Worm (Caenorhabditis elegans): Measurements from ENCODE around the gene F53B1.2.
A peak's percentile ranks its signal among the peaks of the same experiment; 100 is the strongest.

DNA sequence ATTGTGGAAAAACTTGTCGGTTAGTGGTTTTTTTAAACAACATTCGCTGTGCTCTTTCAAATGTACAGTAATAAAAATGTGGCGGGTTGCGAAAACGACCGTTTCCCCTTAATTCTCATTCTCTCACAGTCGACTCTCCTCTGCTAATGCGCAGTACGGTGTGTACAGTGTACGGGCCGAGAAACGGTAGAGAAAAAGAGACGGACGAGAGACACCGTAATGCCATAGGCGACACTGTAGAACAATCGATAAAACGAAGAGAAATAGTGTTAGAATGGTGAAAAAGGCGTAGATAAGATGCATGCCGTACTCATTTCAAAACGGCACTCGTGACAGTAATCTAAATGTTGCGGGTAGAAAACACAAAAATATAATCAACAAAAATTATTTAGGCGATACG is 18.3 kb upstream of the F53B1.2 start:
- TF ChIP-seq nhr-80 (tag; optimal IDR thresholded peaks at IDR 0.05): peak; percentile 64
- no peak for TF ChIP-seq Y79H2A.3 (GFP tag; conservative IDR thresholded peaks at IDR 0.05)

Data from whole organism, young adult.